Worm (Caenorhabditis elegans) whole organism, L4 larva: Measurements from ENCODE around the gene C05G5.2.

Experiments used
- F49E8.2 ChIP-seq: sonication (generic microtip); optimal IDR thresholded peaks from 2 replicates; lab custom pipeline; 2016; ENCODE audit warnings: missing compliant biosample characterization, mild to moderate bottlenecking, missing genetic modification characterization, borderline replicate concordance
- T20F7.1 ChIP-seq: fragments of 200-800 bp; sonication (Bioruptor generic); optimal IDR thresholded peaks from 2 replicates; lab custom pipeline; 2018; ENCODE audit warnings: mild to moderate bottlenecking, missing genetic modification characterization, missing compliant biosample characterization
- Y48G9A.11 ChIP-seq: fragments of 200-800 bp; sonication (Bioruptor generic); IDR thresholded peaks from 2 replicates; pipeline ENCODE4 v1.3.6; 2022; ENCODE audit warnings: missing genetic modification reagents, missing genetic modification characterization, missing compliant biosample characterization
- ZK337.2 ChIP-seq: fragments of 200-800 bp; sonication (Bioruptor generic); IDR thresholded peaks from 2 replicates; pipeline ENCODE4 v1.3.6; 2022; ENCODE audit warnings: missing genetic modification reagents, missing genetic modification characterization, missing compliant biosample characterization
- ZK546.5 ChIP-seq, 2 experiments: sonication (generic microtip); optimal IDR thresholded peaks; 2 replicates each; lab custom pipeline; 2017; ENCODE audit warnings: missing biosample characterization in 2 of 2, missing genetic modification characterization in 2 of 2
- arid-1 ChIP-seq: fragments of 200-800 bp; sonication (Bioruptor generic); conservative IDR thresholded peaks from 2 replicates; pipeline ENCODE4 v1.3.6; 2022; ENCODE audit warnings: missing genetic modification reagents, missing genetic modification characterization, missing compliant biosample characterization
- ceh-20 ChIP-seq: fragments of 200-800 bp; sonication (Bioruptor generic); IDR thresholded peaks from 2 replicates; pipeline ENCODE4 v1.3.6; 2022; ENCODE audit warnings: missing genetic modification reagents, missing genetic modification characterization, missing compliant biosample characterization
- ceh-32 ChIP-seq: sonication (generic microtip); optimal IDR thresholded peaks from 2 replicates; lab custom pipeline; 2016; ENCODE audit warnings: mild to moderate bottlenecking, missing genetic modification characterization, missing compliant biosample characterization; ENCODE audit not compliant: poor library complexity
- ceh-44 ChIP-seq: fragments of 200-800 bp; sonication (Bioruptor generic); IDR thresholded peaks from 2 replicates; pipeline ENCODE4 v1.3.6; 2022; ENCODE audit warnings: missing genetic modification reagents, missing genetic modification characterization, missing compliant biosample characterization
- cey-2 ChIP-seq: sonication (generic microtip); optimal IDR thresholded peaks from 3 replicates; lab custom pipeline; 2017; ENCODE audit warnings: missing genetic modification characterization, mild to moderate bottlenecking, missing compliant biosample characterization, antibody characterized with exemption, borderline replicate concordance; ENCODE audit not compliant: insufficient read depth
- ctbp-1 ChIP-seq: fragments of 200-800 bp; sonication (Bioruptor generic); IDR thresholded peaks from 2 replicates; pipeline ENCODE4 v1.3.6; 2022; ENCODE audit warnings: missing genetic modification reagents, missing genetic modification characterization, missing compliant biosample characterization
- daf-12 ChIP-seq: fragments of 150-350 bp; optimal IDR thresholded peaks from 2 replicates; lab custom pipeline; 2014; ENCODE audit warnings: missing biosample characterization, missing genetic modification reagents, missing genetic modification characterization
- daf-16 ChIP-seq, 3 experiments: sonication (generic microtip); optimal IDR thresholded peaks; 2 replicates each; lab custom pipeline; 2016 to 2017; ENCODE audit warnings: missing genetic modification characterization in 3 of 3, missing genetic modification reagents in 3 of 3, mild to moderate bottlenecking in 2 of 3, missing compliant biosample characterization in 2 of 3, missing biosample characterization in 1 of 3, moderate library complexity in 1 of 3
- dmd-6 ChIP-seq: fragments of 200-800 bp; sonication (Bioruptor generic); IDR thresholded peaks from 2 replicates; pipeline ENCODE4 v1.3.6; 2022; ENCODE audit warnings: missing genetic modification reagents, missing genetic modification characterization, missing compliant biosample characterization
- dmd-8 ChIP-seq: fragments of 200-800 bp; sonication (Bioruptor generic); IDR thresholded peaks from 2 replicates; pipeline ENCODE4 v1.3.6; 2022; ENCODE audit warnings: missing genetic modification characterization, missing compliant biosample characterization
- egl-27 ChIP-seq: sonication (generic microtip); optimal IDR thresholded peaks from 3 replicates; lab custom pipeline; 2017; ENCODE audit warnings: missing biosample characterization, missing genetic modification reagents, missing genetic modification characterization
- egl-43 ChIP-seq: fragments of 200-800 bp; sonication (Bioruptor generic); IDR thresholded peaks from 2 replicates; pipeline ENCODE4 v1.3.6; 2022; ENCODE audit warnings: missing genetic modification reagents, missing genetic modification characterization, missing compliant biosample characterization
- fkh-10 ChIP-seq: fragments of 150-350 bp; optimal IDR thresholded peaks from 2 replicates; lab custom pipeline; 2014; ENCODE audit warnings: missing biosample characterization, missing genetic modification reagents, missing genetic modification characterization
- fos-1 ChIP-seq: fragments of 150-350 bp; optimal IDR thresholded peaks from 2 replicates; lab custom pipeline; 2014; ENCODE audit warnings: missing biosample characterization, missing genetic modification characterization
- gei-8 ChIP-seq: fragments of 200-800 bp; sonication (Bioruptor generic); optimal IDR thresholded peaks from 2 replicates; lab custom pipeline; 2018; ENCODE audit warnings: mild to moderate bottlenecking, missing genetic modification characterization, missing compliant biosample characterization
- hmg-1.1 ChIP-seq: fragments of 200-800 bp; sonication (Bioruptor generic); IDR thresholded peaks from 2 replicates; pipeline ENCODE4 v1.3.6; 2022; ENCODE audit warnings: missing genetic modification reagents, missing genetic modification characterization, missing compliant biosample characterization
- jun-1 ChIP-seq: fragments of 150-350 bp; optimal IDR thresholded peaks from 2 replicates; lab custom pipeline; 2014; ENCODE audit warnings: missing biosample characterization, missing genetic modification reagents, missing genetic modification characterization
- lin-13 ChIP-seq: fragments of 150-350 bp; optimal IDR thresholded peaks from 2 replicates; lab custom pipeline; 2014; ENCODE audit warnings: missing biosample characterization, missing genetic modification reagents, missing genetic modification characterization
- lin-39 ChIP-seq: fragments of 150-350 bp; optimal IDR thresholded peaks from 2 replicates; lab custom pipeline; 2014; ENCODE audit warnings: missing biosample characterization, missing genetic modification reagents, missing genetic modification characterization
- lir-3 ChIP-seq: sonication (generic microtip); optimal IDR thresholded peaks from 2 replicates; lab custom pipeline; 2016; ENCODE audit warnings: mild to moderate bottlenecking, missing genetic modification characterization, missing compliant biosample characterization
- mdl-1 ChIP-seq, 2 experiments: fragments of 150-350 bp in 1 of 2; sonication (generic microtip) in 1 of 2; optimal IDR thresholded peaks; 2 replicates each; lab custom pipeline; 2014 to 2017; ENCODE audit warnings: missing biosample characterization in 2 of 2, missing genetic modification characterization in 2 of 2
- mep-1 ChIP-seq: fragments of 150-350 bp; sonication (generic microtip); optimal IDR thresholded peaks from 3 replicates; lab custom pipeline; 2014; ENCODE audit warnings: missing biosample characterization, missing genetic modification characterization
- mxl-2 ChIP-seq: fragments of 200-800 bp; sonication (Bioruptor generic); conservative IDR thresholded peaks from 2 replicates; pipeline ENCODE4 v1.3.6; 2022; ENCODE audit warnings: missing genetic modification reagents, missing genetic modification characterization, missing compliant biosample characterization
- nhr-102 ChIP-seq: sonication (generic microtip); optimal IDR thresholded peaks from 2 replicates; lab custom pipeline; 2016; ENCODE audit warnings: mild to moderate bottlenecking, missing genetic modification characterization, moderate library complexity, missing compliant biosample characterization
- nhr-11 ChIP-seq: fragments of 150-350 bp; optimal IDR thresholded peaks from 2 replicates; lab custom pipeline; 2014; ENCODE audit warnings: missing biosample characterization, missing genetic modification characterization
- nhr-25 ChIP-seq: sonication (generic microtip); optimal IDR thresholded peaks from 2 replicates; lab custom pipeline; 2017; ENCODE audit warnings: missing genetic modification characterization, mild to moderate bottlenecking, missing compliant biosample characterization, antibody characterized with exemption, moderate library complexity, borderline replicate concordance; ENCODE audit not compliant: insufficient read depth
- nhr-48 ChIP-seq: sonication (generic microtip); optimal IDR thresholded peaks from 2 replicates; lab custom pipeline; 2016; ENCODE audit warnings: mild to moderate bottlenecking, missing genetic modification characterization, missing compliant biosample characterization
- nhr-76 ChIP-seq: fragments of 150-350 bp; optimal IDR thresholded peaks from 2 replicates; lab custom pipeline; 2014; ENCODE audit warnings: missing biosample characterization, missing genetic modification characterization
- nhr-77 ChIP-seq: fragments of 150-350 bp; optimal IDR thresholded peaks from 2 replicates; lab custom pipeline; 2014; ENCODE audit warnings: missing biosample characterization, missing genetic modification characterization
- pha-4 ChIP-seq, 2 experiments: fragments of 150-350 bp in 1 of 2; fragments of 200-800 bp in 1 of 2; sonication (Bioruptor generic) in 1 of 2; IDR thresholded peaks in 1 of 2; optimal IDR thresholded peaks in 1 of 2; 2 replicates each; pipeline versions ENCODE4 v1.3.6 to Lab custom; 2014 to 2022; ENCODE audit warnings: missing genetic modification characterization in 2 of 2, missing genetic modification reagents in 2 of 2, missing biosample characterization in 1 of 2, missing compliant biosample characterization in 1 of 2
- php-3 ChIP-seq: fragments of 200-800 bp; sonication (Bioruptor generic); IDR thresholded peaks from 2 replicates; pipeline ENCODE4 v1.3.6; 2022; ENCODE audit warnings: missing genetic modification reagents, missing genetic modification characterization, missing compliant biosample characterization
- pqm-1 ChIP-seq: sonication (generic microtip); optimal IDR thresholded peaks from 2 replicates; lab custom pipeline; 2017; ENCODE audit warnings: missing biosample characterization, missing genetic modification characterization
- rbr-2 ChIP-seq: sonication (generic microtip); optimal IDR thresholded peaks from 2 replicates; lab custom pipeline; 2016; ENCODE audit warnings: missing genotype, missing genetic modification characterization, missing compliant biosample characterization
- sdz-12 ChIP-seq: fragments of 200-800 bp; sonication (Bioruptor generic); optimal IDR thresholded peaks from 2 replicates; lab custom pipeline; 2018; ENCODE audit warnings: mild to moderate bottlenecking, missing genetic modification characterization, missing compliant biosample characterization
- set-16 ChIP-seq: fragments of 200-800 bp; sonication (Bioruptor generic); IDR thresholded peaks from 2 replicates; pipeline ENCODE4 v1.3.6; 2022; ENCODE audit warnings: missing genetic modification reagents, missing genetic modification characterization, missing compliant biosample characterization
- snpc-1.2 ChIP-seq: fragments of 200-800 bp; sonication (Bioruptor generic); IDR thresholded peaks from 2 replicates; pipeline ENCODE4 v1.3.6; 2022; ENCODE audit warnings: missing genetic modification reagents, missing genetic modification characterization, missing compliant biosample characterization
- snpc-4 ChIP-seq: fragments of 150-350 bp; optimal IDR thresholded peaks from 2 replicates; lab custom pipeline; 2014; ENCODE audit warnings: missing biosample characterization, missing genetic modification characterization
- spr-1 ChIP-seq: sonication (generic microtip); optimal IDR thresholded peaks from 2 replicates; lab custom pipeline; 2016; ENCODE audit warnings: mild to moderate bottlenecking, missing genetic modification characterization, missing compliant biosample characterization
- tag-97 ChIP-seq: fragments of 200-800 bp; sonication (Bioruptor generic); IDR thresholded peaks from 2 replicates; pipeline ENCODE4 v1.3.6; 2022; ENCODE audit warnings: missing genetic modification characterization, missing compliant biosample characterization
- unc-39 ChIP-seq: sonication (generic microtip); optimal IDR thresholded peaks from 2 replicates; lab custom pipeline; 2017; ENCODE audit warnings: missing biosample characterization, missing genetic modification characterization
- unc-62 ChIP-seq, 3 experiments: fragments of 150-350 bp in 1 of 3; sonication (generic microtip); optimal IDR thresholded peaks in 2 of 3; peaks in 1 of 3; 1 replicate in 1 of 3; 2 replicates in 2 of 3; lab custom pipeline; 2014 to 2017; ENCODE audit warnings: missing biosample characterization in 3 of 3, missing genetic modification characterization in 3 of 3, missing genetic modification reagents in 3 of 3, missing genotype in 1 of 3
- zfp-2 ChIP-seq: sonication (generic microtip); optimal IDR thresholded peaks from 2 replicates; lab custom pipeline; 2016; ENCODE audit warnings: mild to moderate bottlenecking, missing genetic modification characterization, missing compliant biosample characterization

The C05G5.2 gene

ce11 chrX:14790320-14791048 lies 43.4 kb downstream of the C05G5.2 start, which contains the start of gene tatn-1:
Gene tatn-1 (plus strand): TSS chrX:14791008.
- TF ChIP-seq dmd-6 (GFP tag; lab: Robert Waterston, UW): peak; percentile 97
- TF ChIP-seq snpc-1.2 (GFP tag; lab: Robert Waterston, UW): no peak
- TF ChIP-seq daf-16 (GFP tag; optimal IDR thresholded peaks at IDR 0.05; lab: Kevin White, UChicago): peak in 1 of 2 experiments; percentile 56
- TF ChIP-seq daf-16 (tag; optimal IDR thresholded peaks at IDR 0.05; lab: Kevin White, UChicago): peak; percentile 81
- TF ChIP-seq unc-62 (GFP tag; optimal IDR thresholded peaks at IDR 0.05 in 1 of 2; lab: Kevin White, UChicago): peak; percentile 59 to 100
- TF ChIP-seq unc-62 (tag; optimal IDR thresholded peaks at IDR 0.05; lab: Kevin White, UChicago): no peak
- no peak for TF ChIP-seq F49E8.2 (tag; lab: Kevin White, UChicago)
- TF ChIP-seq snpc-4: no peak
- peak; percentile 94 for TF ChIP-seq nhr-77 (tag; lab: Kevin White, UChicago)
- 0 out of 2 replicates have a peak, but pooled peaks have one; percentile 3 for TF ChIP-seq mxl-2 (GFP tag; lab: Robert Waterston, UW)
- no peak for TF ChIP-seq lir-3 (tag; lab: Kevin White, UChicago)
- peak; percentile 97 for TF ChIP-seq nhr-102 (tag; lab: Kevin White, UChicago)
- no peak for TF ChIP-seq ZK546.5 (tag; optimal IDR thresholded peaks at IDR 0.05; lab: Kevin White, UChicago)
- TF ChIP-seq ctbp-1 (GFP tag; lab: Robert Waterston, UW): no peak
- peak; percentile 61 for TF ChIP-seq spr-1 (tag; lab: Kevin White, UChicago)
- peak; percentile 30 for TF ChIP-seq lin-13 (GFP tag; lab: Kevin White, UChicago)
- TF ChIP-seq ceh-32 (tag; lab: Kevin White, UChicago): no peak
- peak; percentile 61 for TF ChIP-seq nhr-25
- TF ChIP-seq nhr-11 (tag; lab: Kevin White, UChicago): no peak
- TF ChIP-seq ceh-20 (GFP tag; lab: Robert Waterston, UW): no peak
- TF ChIP-seq cey-2: peak; percentile 84
- peak; percentile 53 for TF ChIP-seq jun-1 (tag; lab: Kevin White, UChicago)
- no peak for TF ChIP-seq daf-12 (tag; lab: Kevin White, UChicago)
- peak; percentile 98 for TF ChIP-seq nhr-48 (tag; lab: Kevin White, UChicago)
- TF ChIP-seq egl-43 (GFP tag; lab: Robert Waterston, UW): 0 out of 2 replicates have a peak, but pooled peaks have one; percentile 11
- peak; percentile 40 for TF ChIP-seq mep-1 (tag; lab: Kevin White, UChicago)
- TF ChIP-seq egl-27 (tag; lab: Kevin White, UChicago): no peak
- 0 out of 2 replicates have a peak, but pooled peaks have one; percentile 38 for TF ChIP-seq pha-4 (GFP tag; IDR thresholded peaks at IDR 0.05; lab: Robert Waterston, UW)
- TF ChIP-seq pha-4 (tag; optimal IDR thresholded peaks at IDR 0.05; lab: Kevin White, UChicago): no peak
- peak; percentile 87; the same call in 1 of the 2 replicates for TF ChIP-seq php-3 (GFP tag; lab: Robert Waterston, UW)
- no peak for TF ChIP-seq ZK337.2 (GFP tag; lab: Robert Waterston, UW)
- TF ChIP-seq gei-8: peak; percentile 80
- peak; percentile 50; the same call in 1 of the 2 replicates for TF ChIP-seq set-16 (GFP tag; lab: Robert Waterston, UW)
- TF ChIP-seq dmd-8 (GFP tag; lab: Robert Waterston, UW): no peak
- no peak for TF ChIP-seq fos-1 (tag; lab: Kevin White, UChicago)
- peak; percentile 47 for TF ChIP-seq rbr-2 (tag; lab: Kevin White, UChicago)
- TF ChIP-seq unc-39 (tag; lab: Kevin White, UChicago): no peak
- no peak for TF ChIP-seq ceh-44 (GFP tag; lab: Robert Waterston, UW)
- TF ChIP-seq hmg-1.1: peak; percentile 25; the same call in 1 of the 2 replicates
- TF ChIP-seq Y48G9A.11 (GFP tag; lab: Robert Waterston, UW): no peak
- peak; percentile 51 for TF ChIP-seq pqm-1 (tag; lab: Kevin White, UChicago)
- TF ChIP-seq T20F7.1 (GFP tag; lab: Kevin White, UChicago): peak; percentile 52
- no peak for TF ChIP-seq sdz-12
- 0 out of 2 replicates have a peak, but pooled peaks have one; percentile 11 for TF ChIP-seq arid-1 (GFP tag; lab: Robert Waterston, UW)
- no peak for TF ChIP-seq tag-97 (GFP tag; lab: Robert Waterston, UW)
- TF ChIP-seq mdl-1 (tag; optimal IDR thresholded peaks at IDR 0.05; lab: Kevin White, UChicago): peak; percentile 94 to 98
- no peak for TF ChIP-seq zfp-2 (tag; lab: Kevin White, UChicago)
- TF ChIP-seq lin-39 (tag; lab: Kevin White, UChicago): no peak
- TF ChIP-seq nhr-76 (tag; lab: Kevin White, UChicago): no peak
- TF ChIP-seq fkh-10: no peak
